Worm (Caenorhabditis elegans) whole organism, L1 larva: Measurements from ENCODE around the gene cutl-19.

ENCODE experiments used
- ama-1 ChIP-seq: fragments of 150-350 bp; optimal IDR thresholded peaks from 2 replicates; lab custom pipeline; 2014
- zag-1 ChIP-seq: fragments of 150-350 bp; optimal IDR thresholded peaks from 2 replicates; lab custom pipeline; 2014; ENCODE audit warnings: missing biosample characterization, missing genetic modification characterization

DNA sequence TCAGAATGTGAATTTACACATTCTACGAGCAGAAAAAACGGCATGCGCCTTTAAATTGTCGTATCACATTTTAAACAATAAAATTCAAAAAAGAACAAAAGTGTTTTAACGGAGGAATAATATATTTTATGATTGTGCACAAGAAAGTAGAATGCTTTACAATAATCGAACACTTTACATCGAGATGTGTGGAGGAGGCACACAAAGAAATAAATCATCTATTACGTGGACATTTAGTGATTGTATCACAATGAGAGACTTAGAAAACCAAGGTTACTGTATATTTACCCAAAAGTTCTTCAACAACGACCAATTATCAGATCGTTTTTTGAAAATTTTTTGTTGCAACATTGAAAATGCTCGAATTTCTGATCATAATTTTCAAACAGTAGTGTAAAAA is 7.1 kb downstream of the cutl-19 start:
- TF ChIP-seq ama-1 (lab: Kevin White, UChicago) (no peak), zag-1 (tag; lab: Kevin White, UChicago) (no peak)
